Worm (Caenorhabditis elegans): ENCODE data around the gene kbp-3.
"Not testable (repeated sequence)": the region's sequence is repeated elsewhere in the genome, so short reads cannot be mapped to it uniquely, and the experiment has no call there.

The kbp-3 gene

ce11 chrII:14349356-14349923, 40.4 kb downstream of the kbp-3 start, which contains the start of the genes Y54G11A.17, lin-7 and elof-1 (continued):
- TF ChIP-seq mml-1 (tag; optimal IDR thresholded peaks at IDR 0.05) (no peak), nhr-76 (tag; optimal IDR thresholded peaks at IDR 0.05) (peak; percentile 9), nhr-67 (tag; optimal IDR thresholded peaks at IDR 0.05) (peak; percentile 21), ceh-9 (tag; optimal IDR thresholded peaks at IDR 0.05) (no peak), zag-1 (tag; optimal IDR thresholded peaks at IDR 0.05) (no peak), jun-1 (tag; optimal IDR thresholded peaks at IDR 0.05) (peak; percentile 68), egl-27 (tag; optimal IDR thresholded peaks at IDR 0.05) (no peak), pqm-1 (tag; optimal IDR thresholded peaks at IDR 0.05) (peak; percentile 80), elt-3 (tag; optimal IDR thresholded peaks at IDR 0.05) (no peak)

- not testable (repeated sequence) for TF ChIP-seq ceh-28 (tag; optimal IDR thresholded peaks at IDR 0.05); ZK546.5 (tag; optimal IDR thresholded peaks at IDR 0.05); nhr-43 (tag; optimal IDR thresholded peaks at IDR 0.05; ENCODE audit: poor library complexity, severe bottlenecking)
These were observed 43.6 kb downstream of the kbp-3 start, which contains the start of gene Y54G11A.9 for ce11 chrII:14346243-14346642. Y54G11A.9 (minus strand) TSS chrII:14346438.

- not testable (repeated sequence) for TF ChIP-seq fos-1 (tag; optimal IDR thresholded peaks at IDR 0.05); fkh-10 (GFP tag; optimal IDR thresholded peaks at IDR 0.05); ceh-82 (tag; optimal IDR thresholded peaks at IDR 0.05)
These were observed 45.7 kb downstream of the kbp-3 start, which contains the start of gene ddl-3 for ce11 chrII:14344166-14344565. ddl-3 (minus strand) TSS chrII:14344454.
